Fruit fly (Drosophila melanogaster): ENCODE results near the gene CG31140.

CG31140 gene

dm6 chr3R:24010637-24011214 lies 47.7 kb downstream of the CG31140 start (continued):
- TF ChIP-seq CG15336 (GFP tag; IDR thresholded peaks at IDR 0.05) = peak; percentile 55
- TF ChIP-seq esn (GFP tag; optimal IDR thresholded peaks at IDR 0.05) = peak; percentile 33
- peak; percentile 34 for TF ChIP-seq Met (GFP tag; optimal IDR thresholded peaks at IDR 0.05)
- no peak for TF ChIP-seq Eip93F (GFP tag; optimal IDR thresholded peaks at IDR 0.05)
- peak; percentile 46 for TF ChIP-seq cyc (GFP tag; optimal IDR thresholded peaks at IDR 0.05)
- peak; percentile 75 for TF ChIP-seq CG8119 (GFP tag; IDR thresholded peaks at IDR 0.05)
- no peak; the same call in 1 of the 2 replicates for TF ChIP-seq CG11294 (GFP tag; IDR thresholded peaks at IDR 0.05)
- no peak for TF ChIP-seq CG9139 (GFP tag; optimal IDR thresholded peaks at IDR 0.05)
- TF ChIP-seq CG3032 (tag; optimal IDR thresholded peaks at IDR 0.05) = no peak
- TF ChIP-seq dsx (GFP tag; optimal IDR thresholded peaks at IDR 0.05; ENCODE audit: poor library complexity, severe bottlenecking) = no peak
- TF ChIP-seq CG3919 (GFP tag; optimal IDR thresholded peaks at IDR 0.05) = peak; percentile 49
- TF ChIP-seq CG34406 (GFP tag; optimal IDR thresholded peaks at IDR 0.05) = peak; percentile 56
- no peak for TF ChIP-seq Eip75B (GFP tag; optimal IDR thresholded peaks at IDR 0.05)
- no peak for TF ChIP-seq CG6808 (GFP tag; optimal IDR thresholded peaks at IDR 0.05)
- peak; percentile 32 for TF ChIP-seq net (GFP tag; optimal IDR thresholded peaks at IDR 0.05)
- peak; percentile 25 for TF ChIP-seq Sox14 (GFP tag; optimal IDR thresholded peaks at IDR 0.05)
- no peak for TF ChIP-seq Hr38 (GFP tag; optimal IDR thresholded peaks at IDR 0.05)
- TF ChIP-seq Ets96B (tag; optimal IDR thresholded peaks at IDR 0.05) = peak; percentile 26
- TF ChIP-seq vri (GFP tag; optimal IDR thresholded peaks at IDR 0.05) = no peak
- TF ChIP-seq fd85E (GFP tag; optimal IDR thresholded peaks at IDR 0.05) = no peak
- peak; percentile 39 for TF ChIP-seq Gug (GFP tag; IDR thresholded peaks at IDR 0.05)

DNA sequence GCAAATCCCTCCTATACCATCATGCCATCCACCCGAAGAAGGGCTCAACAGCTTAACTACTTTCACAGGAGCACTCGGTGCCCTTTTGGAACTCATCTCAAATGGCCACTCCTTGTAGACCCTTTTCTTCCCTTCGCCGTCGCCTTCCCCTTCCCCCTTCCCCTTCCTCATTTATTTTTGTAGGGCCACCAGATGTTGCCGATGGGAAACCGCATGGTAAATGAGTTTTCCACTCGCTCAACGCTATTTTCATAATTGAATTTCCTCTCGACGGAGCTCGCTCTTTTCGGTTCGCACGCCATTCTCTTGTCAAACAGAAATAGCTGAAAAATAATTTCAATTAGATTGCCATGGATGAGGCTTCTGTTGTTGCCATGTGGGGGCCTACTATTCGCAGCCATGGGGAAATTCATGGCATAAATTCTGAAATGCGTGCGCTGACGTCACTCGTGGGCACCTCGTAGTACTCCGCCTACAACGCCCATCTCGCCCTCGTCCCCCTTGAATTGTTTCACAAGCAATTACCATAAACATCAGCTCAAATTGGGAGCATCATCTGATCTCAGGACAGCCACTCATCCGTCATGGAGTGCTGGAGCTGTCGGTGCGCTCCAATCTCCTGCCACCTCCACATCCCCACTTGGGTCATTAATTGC lies 49.2 kb downstream of the CG31140 start:
- TF ChIP-seq CG6808 (GFP tag; optimal IDR thresholded peaks at IDR 0.05) = no peak
- no peak for TF ChIP-seq CG6163 (GFP tag; IDR thresholded peaks at IDR 0.05)
- TF ChIP-seq CG34406 (GFP tag; optimal IDR thresholded peaks at IDR 0.05) = no peak
- TF ChIP-seq Lpt (GFP tag; optimal IDR thresholded peaks at IDR 0.05) = no peak
- no peak for TF ChIP-seq Gug (GFP tag; IDR thresholded peaks at IDR 0.05)
- TF ChIP-seq acj6 (GFP tag; optimal IDR thresholded peaks at IDR 0.05) = no peak
- no peak for TF ChIP-seq Eip93F (GFP tag; optimal IDR thresholded peaks at IDR 0.05)
- no peak for TF ChIP-seq CG11762 (GFP tag; optimal IDR thresholded peaks at IDR 0.05; ENCODE audit: insufficient read depth)
- no peak for TF ChIP-seq CG31627 (GFP tag; optimal IDR thresholded peaks at IDR 0.05)
- TF ChIP-seq achi (GFP tag; optimal IDR thresholded peaks at IDR 0.05) = no peak
- TF ChIP-seq Ets21C (GFP tag; optimal IDR thresholded peaks at IDR 0.05) = no peak

DNA sequence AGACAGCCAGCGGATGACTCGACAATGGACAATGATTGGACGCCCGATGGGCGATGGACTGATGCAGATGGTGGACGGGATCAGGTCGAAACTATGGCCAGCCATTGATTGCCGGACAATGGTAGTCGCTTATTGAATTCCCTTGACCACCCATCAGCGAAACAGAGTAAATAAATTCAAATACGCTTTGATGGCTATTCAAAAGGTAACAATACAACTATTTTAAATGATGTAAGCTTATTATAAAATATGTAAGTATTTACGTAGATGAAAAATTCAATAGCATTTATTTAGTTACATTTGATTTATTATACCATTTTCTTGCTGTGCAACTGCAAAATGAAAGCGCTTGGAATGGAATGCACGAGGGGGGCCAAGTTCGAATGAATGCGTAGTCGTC lies 51.6 kb downstream of the CG31140 start:
- TF ChIP-seq CG15336 (GFP tag; IDR thresholded peaks at IDR 0.05) (0 out of 2 replicates have a peak, but pooled peaks have one; percentile 19), Ets96B (tag; optimal IDR thresholded peaks at IDR 0.05) (peak; percentile 6), Eip75B (GFP tag; optimal IDR thresholded peaks at IDR 0.05) (peak; percentile 10), CG6163 (GFP tag; IDR thresholded peaks at IDR 0.05) (peak; percentile 15; the same call in 1 of the 3 replicates), achi (GFP tag; optimal IDR thresholded peaks at IDR 0.05) (no peak), CG10631 (GFP tag; optimal IDR thresholded peaks at IDR 0.05) (peak; percentile 11), CG34406 (GFP tag; optimal IDR thresholded peaks at IDR 0.05) (peak; percentile 13), svp (GFP tag) (peak; percentile 51), topi (GFP tag; optimal IDR thresholded peaks at IDR 0.05) (no peak), CG32006 (GFP tag; optimal IDR thresholded peaks at IDR 0.05) (peak; percentile 17), dsx (GFP tag; optimal IDR thresholded peaks at IDR 0.05; ENCODE audit: poor library complexity, severe bottlenecking) (peak; percentile 10), lz (GFP tag; optimal IDR thresholded peaks at IDR 0.05) (no peak), CG8119 (GFP tag; IDR thresholded peaks at IDR 0.05) (0 out of 3 replicates have a peak, but pooled peaks have one; percentile 25), eg (GFP tag; IDR thresholded peaks at IDR 0.05) (0 out of 3 replicates have a peak, but pooled peaks have one; percentile 14), CG31627 (GFP tag; optimal IDR thresholded peaks at IDR 0.05) (no peak), esn (GFP tag; optimal IDR thresholded peaks at IDR 0.05) (peak; percentile 10), Eip78C (GFP tag) (peak; percentile 83)
